Fruit fly (Drosophila melanogaster) S2 (cell line): Measurements from ENCODE around the gene ssp7.

ENCODE experiments used
- CG8478 ChIP-seq: fragments of >200 bp; optimal IDR thresholded peaks from 2 replicates; lab custom pipeline; 2018
- CTCF ChIP-seq, 2 experiments: fragments of >200 bp; optimal IDR thresholded peaks; 2 replicates each; lab custom pipeline; 2018

DNA sequence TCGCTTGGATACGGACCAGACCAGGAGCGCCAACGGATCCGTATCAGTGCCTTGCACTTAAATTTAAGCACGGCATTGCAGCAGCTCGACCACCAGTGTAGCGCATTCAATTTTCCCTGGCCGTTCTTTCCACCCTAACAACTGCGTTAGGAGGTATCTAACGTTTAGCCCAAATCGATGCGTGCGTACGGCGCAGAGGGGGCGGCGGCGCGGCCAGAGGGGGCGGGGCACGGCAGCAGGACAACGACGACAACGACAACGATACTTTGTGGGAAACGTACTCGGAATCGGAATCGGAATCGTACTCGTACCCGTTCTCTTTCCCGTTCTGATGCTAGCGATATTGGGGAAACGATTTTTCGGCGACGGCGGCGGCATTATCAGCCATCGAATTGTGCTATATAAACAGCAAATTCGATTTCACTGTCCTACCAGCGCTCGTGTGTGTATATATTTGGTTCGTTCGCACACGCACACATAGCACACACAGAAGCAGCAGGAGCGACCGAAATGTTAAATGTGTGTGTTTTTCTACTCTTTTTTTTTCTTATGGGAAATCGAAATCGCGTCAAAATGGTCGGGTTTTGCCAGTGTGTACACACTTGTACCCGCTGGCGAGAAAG lies 15.8 kb downstream of the ssp7 start, which contains the start of gene CG11122:
- no peak for TF ChIP-seq CTCF (optimal IDR thresholded peaks at IDR 0.05; lab: Kevin White, UChicago)
- no peak for TF ChIP-seq CG8478 (lab: Kevin White, UChicago)
